Worm (Caenorhabditis elegans) whole organism, late embryonic: ENCODE measurements around the gene morc-1.

Source experiments
- dmd-4 ChIP-seq: sonication (generic microtip); optimal IDR thresholded peaks from 2 replicates; lab custom pipeline; 2016; ENCODE audit warnings: borderline replicate concordance, missing genetic modification characterization, missing compliant biosample characterization
- fkh-10 ChIP-seq: fragments of 150-350 bp; optimal IDR thresholded peaks from 2 replicates; lab custom pipeline; 2014; ENCODE audit warnings: missing biosample characterization, missing genetic modification reagents, missing genetic modification characterization
- nhr-11 ChIP-seq: fragments of 150-350 bp; optimal IDR thresholded peaks from 2 replicates; lab custom pipeline; 2014; ENCODE audit warnings: missing biosample characterization, missing genetic modification characterization
- odd-2 ChIP-seq: sonication (generic microtip); optimal IDR thresholded peaks from 2 replicates; lab custom pipeline; 2017; ENCODE audit warnings: antibody characterized with exemption, mild to moderate bottlenecking, missing genetic modification characterization, missing compliant biosample characterization
- sox-4 ChIP-seq: sonication (generic microtip); optimal IDR thresholded peaks from 2 replicates; lab custom pipeline; 2017; ENCODE audit warnings: mild to moderate bottlenecking, missing genetic modification characterization, inconsistent platforms, missing compliant biosample characterization
- ttx-3 ChIP-seq: sonication (generic microtip); optimal IDR thresholded peaks from 2 replicates; lab custom pipeline; 2016; ENCODE audit warnings: missing genetic modification reagents, missing genetic modification characterization, missing compliant biosample characterization
- unc-55 ChIP-seq: sonication (generic microtip); optimal IDR thresholded peaks from 2 replicates; lab custom pipeline; 2017; ENCODE audit warnings: missing biosample characterization, missing genetic modification reagents, missing genetic modification characterization

ce11 chrIII:5236104-5236503 lies 29.4 kb upstream of the morc-1 start, which contains the start of gene prx-10:
- TF ChIP-seq dmd-4 (tag; lab: Kevin White, UChicago) = no peak
- TF ChIP-seq nhr-11 (tag; lab: Kevin White, UChicago) = no peak
- no peak for TF ChIP-seq ttx-3
- no peak for TF ChIP-seq odd-2
- TF ChIP-seq sox-4 (tag; lab: Kevin White, UChicago) = no peak
- TF ChIP-seq fkh-10 (GFP tag; lab: Kevin White, UChicago) = no peak
- TF ChIP-seq unc-55 (GFP tag; lab: Kevin White, UChicago) = no peak
